Worm (Caenorhabditis elegans) whole organism, mixed stage, embryonic: Measurements from ENCODE around the gene zgpa-1.

Experiments
- M03D4.4 ChIP-seq: sonication (generic microtip); optimal IDR thresholded peaks from 2 replicates; lab custom pipeline; 2017; ENCODE audit warnings: mild to moderate bottlenecking, missing genetic modification characterization, missing compliant biosample characterization
- bed-3 ChIP-seq: fragments of 200-800 bp; sonication (Bioruptor generic); optimal IDR thresholded peaks from 3 replicates; lab custom pipeline; 2018; ENCODE audit warnings: mild to moderate bottlenecking, missing genetic modification characterization, moderate library complexity, missing compliant biosample characterization
- blmp-1 ChIP-seq: fragments of 150-350 bp; optimal IDR thresholded peaks from 2 replicates; lab custom pipeline; 2014; ENCODE audit warnings: missing biosample characterization, missing genetic modification characterization
- ceh-39 ChIP-seq: fragments of 150-350 bp; optimal IDR thresholded peaks from 2 replicates; lab custom pipeline; 2014; ENCODE audit warnings: missing biosample characterization, missing genetic modification characterization
- ceh-43 ChIP-seq: fragments of 200-800 bp; sonication (Bioruptor generic); optimal IDR thresholded peaks from 2 replicates; lab custom pipeline; 2018; ENCODE audit warnings: mild to moderate bottlenecking, missing genetic modification characterization, moderate library complexity, missing compliant biosample characterization
- ceh-83 ChIP-seq: fragments of 200-800 bp; sonication (Bioruptor generic); optimal IDR thresholded peaks from 2 replicates; lab custom pipeline; 2018; ENCODE audit warnings: mild to moderate bottlenecking, missing genetic modification characterization, missing compliant biosample characterization
- ces-1 ChIP-seq: fragments of 150-350 bp; optimal IDR thresholded peaks from 2 replicates; lab custom pipeline; 2014; ENCODE audit warnings: missing biosample characterization, missing genetic modification reagents, missing genetic modification characterization
- cnd-1 ChIP-seq: fragments of 200-800 bp; sonication (Bioruptor generic); optimal IDR thresholded peaks from 2 replicates; lab custom pipeline; 2018; ENCODE audit warnings: mild to moderate bottlenecking, missing genetic modification characterization, missing compliant biosample characterization
- drap-1 ChIP-seq: fragments of 200-800 bp; sonication (Bioruptor generic); optimal IDR thresholded peaks from 3 replicates; lab custom pipeline; 2018; ENCODE audit warnings: mild to moderate bottlenecking, missing genetic modification characterization, missing compliant biosample characterization
- elt-1 ChIP-seq: sonication (generic microtip); optimal IDR thresholded peaks from 2 replicates; lab custom pipeline; 2017; ENCODE audit warnings: missing genetic modification characterization, mild to moderate bottlenecking, missing compliant biosample characterization, antibody characterized with exemption, moderate library complexity, borderline replicate concordance; ENCODE audit not compliant: insufficient read depth
- elt-3 ChIP-seq: fragments of 150-350 bp; optimal IDR thresholded peaks from 2 replicates; lab custom pipeline; 2014; ENCODE audit warnings: missing biosample characterization, missing genetic modification characterization
- flh-1 ChIP-seq: fragments of 200-800 bp; sonication (Bioruptor generic); optimal IDR thresholded peaks from 2 replicates; lab custom pipeline; 2018; ENCODE audit warnings: mild to moderate bottlenecking, missing genetic modification characterization, moderate library complexity, missing compliant biosample characterization
- ham-2 ChIP-seq: fragments of 200-800 bp; sonication (Bioruptor generic); optimal IDR thresholded peaks from 2 replicates; lab custom pipeline; 2018; ENCODE audit warnings: mild to moderate bottlenecking, missing genetic modification characterization, missing compliant biosample characterization
- hlh-1 ChIP-seq: fragments of 150-350 bp; optimal IDR thresholded peaks from 2 replicates; lab custom pipeline; 2014; ENCODE audit warnings: missing biosample characterization, missing genetic modification reagents, missing genetic modification characterization
- lin-13 ChIP-seq: fragments of 150-350 bp; optimal IDR thresholded peaks from 2 replicates; lab custom pipeline; 2014; ENCODE audit warnings: missing biosample characterization, missing genetic modification characterization
- lin-32 ChIP-seq: fragments of 200-800 bp; sonication (Bioruptor generic); optimal IDR thresholded peaks from 2 replicates; lab custom pipeline; 2018; ENCODE audit warnings: mild to moderate bottlenecking, missing genetic modification characterization, missing compliant biosample characterization
- lsy-2 ChIP-seq: fragments of 150-350 bp; optimal IDR thresholded peaks from 2 replicates; lab custom pipeline; 2014; ENCODE audit warnings: missing biosample characterization, missing genetic modification characterization
- mab-5 ChIP-seq: fragments of 150-350 bp; optimal IDR thresholded peaks from 2 replicates; lab custom pipeline; 2014; ENCODE audit warnings: missing biosample characterization, missing genetic modification characterization
- mep-1 ChIP-seq: fragments of 150-350 bp; optimal IDR thresholded peaks from 2 replicates; lab custom pipeline; 2017; ENCODE audit warnings: missing biosample characterization, missing genetic modification reagents, missing genetic modification characterization, inconsistent platforms
- mls-2 ChIP-seq: sonication (generic microtip); optimal IDR thresholded peaks from 2 replicates; lab custom pipeline; 2016; ENCODE audit warnings: mild to moderate bottlenecking, missing genetic modification characterization, moderate library complexity, missing compliant biosample characterization
- nhr-12 ChIP-seq: fragments of 150-350 bp; optimal IDR thresholded peaks from 2 replicates; lab custom pipeline; 2014; ENCODE audit warnings: missing biosample characterization, missing genetic modification characterization
- nhr-2 ChIP-seq: fragments of 150-350 bp; optimal IDR thresholded peaks from 2 replicates; lab custom pipeline; 2014; ENCODE audit warnings: missing biosample characterization, missing genetic modification characterization
- nhr-28 ChIP-seq: fragments of 150-350 bp; optimal IDR thresholded peaks from 2 replicates; lab custom pipeline; 2014; ENCODE audit warnings: missing biosample characterization, missing genetic modification characterization
- nhr-76 ChIP-seq: sonication (generic microtip); optimal IDR thresholded peaks from 2 replicates; lab custom pipeline; 2017; ENCODE audit warnings: missing biosample characterization, missing genetic modification characterization
- pha-4 ChIP-seq: fragments of 150-350 bp; optimal IDR thresholded peaks from 2 replicates; lab custom pipeline; 2018; ENCODE audit warnings: missing biosample characterization, missing genetic modification reagents, missing genetic modification characterization
- sptf-1 ChIP-seq: sonication (generic microtip); optimal IDR thresholded peaks from 2 replicates; lab custom pipeline; 2017; ENCODE audit warnings: mild to moderate bottlenecking, missing genetic modification characterization, moderate library complexity, missing compliant biosample characterization
- tbx-8 ChIP-seq: fragments of 200-800 bp; sonication (Bioruptor generic); optimal IDR thresholded peaks from 2 replicates; lab custom pipeline; 2018; ENCODE audit warnings: mild to moderate bottlenecking, missing genetic modification characterization, moderate library complexity, missing compliant biosample characterization
- unc-120 ChIP-seq: sonication (generic microtip); optimal IDR thresholded peaks from 2 replicates; lab custom pipeline; 2017; ENCODE audit warnings: missing genetic modification characterization, missing compliant biosample characterization; ENCODE audit not compliant: poor library complexity, severe bottlenecking
- unc-62 ChIP-seq: fragments of 150-350 bp; optimal IDR thresholded peaks from 2 replicates; lab custom pipeline; 2014; ENCODE audit warnings: missing biosample characterization, missing genetic modification reagents, missing genetic modification characterization
- zip-8 ChIP-seq: fragments of 150-350 bp; optimal IDR thresholded peaks from 2 replicates; lab custom pipeline; 2014; ENCODE audit warnings: missing biosample characterization, missing genetic modification characterization
- ztf-11 ChIP-seq: fragments of 150-350 bp; optimal IDR thresholded peaks from 2 replicates; lab custom pipeline; 2014; ENCODE audit warnings: missing biosample characterization, missing genetic modification characterization

zgpa-1 gene

DNA sequence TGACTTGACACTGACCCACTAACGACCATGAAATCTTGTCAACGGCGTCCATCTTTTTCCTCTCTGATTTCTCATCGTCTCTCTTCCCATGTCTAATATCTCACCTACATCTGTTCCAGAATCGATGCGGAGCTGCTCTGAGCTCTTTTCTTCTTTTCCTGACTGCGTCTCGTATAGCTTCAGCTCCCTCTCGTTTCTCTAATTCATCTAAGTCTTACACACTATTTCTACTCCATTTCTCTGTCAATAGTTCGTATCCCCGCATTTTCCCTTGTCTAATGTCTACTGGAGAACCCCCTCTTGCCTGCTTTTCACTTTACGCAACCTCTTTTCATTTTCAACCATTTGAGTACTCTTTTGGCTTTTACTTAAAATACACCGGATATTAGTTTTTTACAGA lies 5.2 kb upstream of the zgpa-1 start, which contains the start of gene ric-3:
Gene ric-3, plus strand, starts transcription at position 400 of the 400 bp plus-strand sequence.
- peak; percentile 60 for TF ChIP-seq unc-62 (GFP tag; lab: Kevin White, UChicago)
- no peak for TF ChIP-seq nhr-28 (tag; lab: Kevin White, UChicago)
- TF ChIP-seq zip-8 (tag; lab: Kevin White, UChicago), result no peak
- no peak for TF ChIP-seq blmp-1 (tag; lab: Kevin White, UChicago)
- no peak for TF ChIP-seq ceh-83 (GFP tag; lab: Kevin White, UChicago)
- TF ChIP-seq bed-3 (GFP tag; lab: Kevin White, UChicago), result no peak
- no peak for TF ChIP-seq pha-4 (tag; lab: Kevin White, UChicago)
- no peak for TF ChIP-seq nhr-2 (tag; lab: Kevin White, UChicago)
- TF ChIP-seq ceh-43 (GFP tag; lab: Kevin White, UChicago), result no peak
- no peak for TF ChIP-seq lin-13 (tag; lab: Kevin White, UChicago)
- TF ChIP-seq ham-2, result peak; percentile 6
- peak; percentile 72 for TF ChIP-seq unc-120 (tag; lab: Kevin White, UChicago)
- TF ChIP-seq elt-3, result peak; percentile 9
- TF ChIP-seq drap-1 (GFP tag; lab: Kevin White, UChicago), result no peak
- no peak for TF ChIP-seq sptf-1 (tag; lab: Kevin White, UChicago)
- TF ChIP-seq mep-1, result peak; percentile 29
- TF ChIP-seq lsy-2 (tag; lab: Kevin White, UChicago), result no peak
- peak; percentile 60 for TF ChIP-seq hlh-1
- peak; percentile 84 for TF ChIP-seq ces-1
- no peak for TF ChIP-seq cnd-1 (tag; lab: Kevin White, UChicago)
- no peak for TF ChIP-seq mab-5 (tag; lab: Kevin White, UChicago)
- TF ChIP-seq ceh-39 (tag; lab: Kevin White, UChicago), result no peak
- TF ChIP-seq ztf-11 (tag; lab: Kevin White, UChicago), result no peak
- TF ChIP-seq flh-1 (GFP tag; lab: Kevin White, UChicago), result no peak
- no peak for TF ChIP-seq lin-32 (GFP tag; lab: Kevin White, UChicago)

DNA sequence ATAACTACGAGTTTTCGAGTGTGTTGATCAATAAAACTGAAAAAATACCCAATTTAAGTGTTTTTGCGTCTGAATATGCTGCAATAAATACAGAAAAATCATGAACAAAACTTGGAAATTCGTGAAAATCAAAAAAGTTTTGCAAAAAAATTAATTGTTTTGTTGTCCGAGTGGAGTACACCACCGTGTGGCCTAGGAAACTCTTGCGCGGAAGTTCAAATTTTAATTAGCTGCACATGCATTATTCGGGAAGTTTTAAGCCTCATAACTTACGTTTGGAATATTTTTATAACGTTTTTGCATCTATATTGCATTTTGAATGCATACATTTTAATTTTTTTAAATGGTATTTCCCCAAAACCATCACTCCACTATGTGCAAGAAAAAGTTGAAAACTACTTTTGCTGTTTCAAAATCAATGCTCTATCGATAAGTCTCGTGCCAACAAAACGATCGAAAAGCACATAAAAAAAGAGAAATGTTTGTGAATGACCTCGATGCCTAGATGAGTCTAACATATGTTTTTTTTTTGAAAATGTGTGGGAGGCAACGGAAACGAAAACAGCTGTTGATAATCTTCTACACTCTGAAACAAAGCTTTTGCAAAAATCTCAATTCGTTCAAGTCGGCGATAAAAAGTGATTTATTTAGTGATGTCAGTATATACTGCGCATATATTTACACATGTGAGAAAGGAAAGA lies 3.9 kb upstream of the zgpa-1 start:
- TF ChIP-seq lin-32 (GFP tag; lab: Kevin White, UChicago) (no peak), ceh-43 (GFP tag; lab: Kevin White, UChicago) (peak; percentile 30), hlh-1 (peak; percentile 44), mep-1 (peak; percentile 9)

DNA sequence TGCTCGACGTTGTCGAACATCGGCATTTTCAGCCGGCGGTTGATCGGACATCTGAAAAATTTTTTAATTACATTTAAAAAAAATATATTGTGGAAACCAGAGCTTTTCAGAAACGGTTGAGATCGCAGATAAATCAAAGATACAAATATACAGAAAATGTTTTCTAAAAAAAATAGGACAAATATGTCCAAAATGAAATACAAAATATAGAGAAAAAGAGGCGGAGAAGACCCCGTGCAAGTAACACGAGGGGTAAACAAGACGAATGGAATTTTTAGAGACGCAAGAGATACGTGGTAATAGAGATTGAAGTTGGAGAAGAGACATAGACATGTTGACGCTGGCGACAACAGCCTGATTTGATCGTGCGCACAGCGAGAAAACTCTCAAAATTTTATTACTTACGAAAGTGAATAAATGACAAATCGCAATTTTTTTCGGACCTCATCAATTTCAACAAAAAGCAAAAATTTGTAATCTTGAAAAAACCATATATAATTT lies 3.1 kb upstream of the zgpa-1 start, which contains the start of gene cdgs-1:
Gene cdgs-1, minus strand, starts transcription at position 51 of the 501 bp plus-strand sequence.
- no peak for TF ChIP-seq bed-3 (GFP tag; lab: Kevin White, UChicago)
- no peak for TF ChIP-seq nhr-2 (tag; lab: Kevin White, UChicago)
- no peak for TF ChIP-seq mls-2 (tag; lab: Kevin White, UChicago)
- TF ChIP-seq lin-32 (GFP tag; lab: Kevin White, UChicago), result no peak
- peak; percentile 83 for TF ChIP-seq ces-1
- no peak for TF ChIP-seq ceh-43 (GFP tag; lab: Kevin White, UChicago)
- no peak for TF ChIP-seq lsy-2 (tag; lab: Kevin White, UChicago)
- TF ChIP-seq pha-4 (tag; lab: Kevin White, UChicago), result no peak
- no peak for TF ChIP-seq lin-13 (tag; lab: Kevin White, UChicago)
- peak; percentile 36 for TF ChIP-seq unc-62 (GFP tag; lab: Kevin White, UChicago)
- TF ChIP-seq M03D4.4 (tag; lab: Kevin White, UChicago), result no peak
- TF ChIP-seq cnd-1 (tag; lab: Kevin White, UChicago), result no peak
- no peak for TF ChIP-seq nhr-12 (tag; lab: Kevin White, UChicago)

DNA sequence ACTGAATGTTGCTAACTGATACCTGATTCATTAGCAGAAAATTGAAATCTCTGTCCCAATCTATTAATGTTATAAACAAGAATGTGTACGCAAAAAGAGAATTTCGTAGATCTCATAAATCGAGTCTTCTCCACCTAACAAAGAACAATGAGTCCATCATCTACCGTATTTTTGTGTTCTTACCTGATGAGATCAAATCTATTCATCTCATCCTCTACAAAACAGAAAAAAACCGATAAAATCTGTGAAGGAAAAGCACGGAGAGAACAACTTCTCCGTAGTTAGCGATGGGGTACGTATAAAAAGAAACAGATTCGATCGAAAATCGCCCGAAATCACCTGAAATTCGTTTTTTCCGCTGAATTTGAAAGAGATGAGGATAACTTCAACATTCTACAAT lies 4.0 kb downstream of the zgpa-1 start, which contains the start of gene C33H5.1:
Gene C33H5.1, plus strand, starts transcription at position 330 of the 400 bp plus-strand sequence.
- TF ChIP-seq unc-62 (GFP tag; lab: Kevin White, UChicago) (no peak), elt-1 (tag; lab: Kevin White, UChicago) (peak; percentile 88), nhr-76 (tag; lab: Kevin White, UChicago) (no peak), ham-2 (no peak), tbx-8 (GFP tag; lab: Kevin White, UChicago) (no peak)
